Fruit fly (Drosophila melanogaster) whole organism, pupa: ENCODE measurements around the gene Mp.

ENCODE experiments used
- CG10348 ChIP-seq: fragments of 200-800 bp; sonication (Bioruptor generic); IDR thresholded peaks from 2 replicates; pipeline ENCODE4 v1.3.6; 2022; ENCODE audit warnings: missing biosample characterization, missing genetic modification characterization
- CG12605 ChIP-seq: fragments of 200-800 bp; sonication (Bioruptor generic); IDR thresholded peaks from 2 replicates; pipeline ENCODE4 v1.3.6; 2022; ENCODE audit warnings: missing biosample characterization, missing genetic modification characterization
- CG13204 ChIP-seq: fragments of 200-800 bp; sonication (Bioruptor generic); optimal IDR thresholded peaks from 2 replicates; lab custom pipeline; 2018; ENCODE audit warnings: missing biosample characterization, mild to moderate bottlenecking, missing genetic modification characterization, moderate library complexity
- CG14655 ChIP-seq: fragments of 200-800 bp; sonication (Bioruptor generic); optimal IDR thresholded peaks from 3 replicates; lab custom pipeline; 2017; ENCODE audit warnings: mild to moderate bottlenecking, missing biosample characterization, missing genetic modification reagents, missing genetic modification characterization
- CG15710 ChIP-seq: fragments of 200-800 bp; sonication (Bioruptor generic); optimal IDR thresholded peaks from 2 replicates; lab custom pipeline; 2018; ENCODE audit warnings: missing biosample characterization, mild to moderate bottlenecking, missing genetic modification characterization, moderate library complexity
- CG17806 ChIP-seq: fragments of 200-800 bp; sonication (Bioruptor generic); optimal IDR thresholded peaks from 2 replicates; lab custom pipeline; 2018; ENCODE audit warnings: missing biosample characterization, mild to moderate bottlenecking, missing genetic modification characterization, moderate library complexity
- CG32121 ChIP-seq: fragments of 200-800 bp; sonication (Bioruptor generic); IDR thresholded peaks from 2 replicates; pipeline ENCODE4 v1.3.6; 2022; ENCODE audit warnings: missing biosample characterization, missing genetic modification characterization
- CG34367 ChIP-seq: fragments of 200-800 bp; sonication (Bioruptor generic); optimal IDR thresholded peaks from 2 replicates; lab custom pipeline; 2018; ENCODE audit warnings: missing biosample characterization, mild to moderate bottlenecking, missing genetic modification characterization
- CG4496 ChIP-seq: fragments of 200-800 bp; sonication (Bioruptor generic); IDR thresholded peaks from 3 replicates; pipeline ENCODE4 v1.3.6; 2022; ENCODE audit warnings: missing biosample characterization, missing genetic modification characterization
- CG8159 ChIP-seq: fragments of 200-800 bp; sonication (Bioruptor generic); optimal IDR thresholded peaks from 3 replicates; lab custom pipeline; 2018; ENCODE audit warnings: missing biosample characterization, mild to moderate bottlenecking, missing genetic modification characterization, moderate library complexity
- CG8301 ChIP-seq: fragments of 200-800 bp; sonication (Bioruptor generic); optimal IDR thresholded peaks from 2 replicates; lab custom pipeline; 2018; ENCODE audit warnings: missing biosample characterization, mild to moderate bottlenecking, missing genetic modification characterization
- CG9948 ChIP-seq: fragments of 200-800 bp; sonication (Bioruptor generic); optimal IDR thresholded peaks from 2 replicates; lab custom pipeline; 2018; ENCODE audit warnings: missing biosample characterization, mild to moderate bottlenecking, missing genetic modification characterization, moderate library complexity
- D1 ChIP-seq: fragments of 200-800 bp; sonication (Bioruptor generic); optimal IDR thresholded peaks from 2 replicates; lab custom pipeline; 2018; ENCODE audit warnings: missing biosample characterization, mild to moderate bottlenecking, missing genetic modification characterization, moderate library complexity
- EcR ChIP-seq: fragments of 200-800 bp; sonication (Bioruptor generic); optimal IDR thresholded peaks from 3 replicates; lab custom pipeline; 2019; ENCODE audit warnings: missing biosample characterization, missing genetic modification characterization, mild to moderate bottlenecking, moderate library complexity, missing genetic modification reagents
- Ets98B ChIP-seq: fragments of 200-800 bp; sonication (Bioruptor generic); IDR thresholded peaks from 2 replicates; pipeline ENCODE4 v1.3.6; 2022; ENCODE audit warnings: missing biosample characterization, missing genetic modification characterization
- Pif1A ChIP-seq: fragments of 200-800 bp; sonication (Bioruptor generic); optimal IDR thresholded peaks from 3 replicates; lab custom pipeline; 2016; ENCODE audit warnings: missing biosample characterization, missing genetic modification characterization
- Pif1B ChIP-seq: fragments of 200-800 bp; sonication (Bioruptor generic); optimal IDR thresholded peaks from 3 replicates; lab custom pipeline; 2016; ENCODE audit warnings: missing biosample characterization, missing genetic modification characterization
- Snoo ChIP-seq: fragments of 200-800 bp; sonication (Bioruptor generic); optimal IDR thresholded peaks from 3 replicates; lab custom pipeline; 2017; ENCODE audit warnings: missing biosample characterization, mild to moderate bottlenecking, missing genetic modification characterization, inconsistent platforms
- fd96Ca ChIP-seq: fragments of 200-800 bp; sonication (Bioruptor generic); IDR thresholded peaks from 3 replicates; pipeline ENCODE4 v1.3.6; 2022; ENCODE audit warnings: missing biosample characterization, missing genetic modification characterization
- gl ChIP-seq: fragments of 200-800 bp; sonication (Bioruptor generic); optimal IDR thresholded peaks from 2 replicates; lab custom pipeline; 2018; ENCODE audit warnings: missing biosample characterization, mild to moderate bottlenecking, missing genetic modification characterization
- rn ChIP-seq: fragments of 200-800 bp; sonication (Bioruptor generic); IDR thresholded peaks from 2 replicates; pipeline ENCODE4 v1.3.6; 2022; ENCODE audit warnings: missing biosample characterization, missing genetic modification characterization

The Mp gene

dm6 chr3L:6971298-6971697 lies 27.3 kb upstream of the Mp start:
- TF ChIP-seq Pif1B: no peak
- TF ChIP-seq CG34367 (tag; lab: Kevin White, UChicago): no peak
- no peak for TF ChIP-seq D1 (tag; lab: Kevin White, UChicago)

dm6 chr3L:6972367-6972766 lies 26.3 kb upstream of the Mp start, which contains the start of gene CG10063:
Gene CG10063, minus strand, starts transcription at chr3L:6972467.
- TF ChIP-seq Pif1B (no peak), CG14655 (GFP tag; lab: Kevin White, UChicago) (no peak), CG15710 (no peak), CG4496 (no peak), rn (no peak), CG8301 (tag; lab: Kevin White, UChicago) (no peak), gl (no peak), CG17806 (tag; lab: Kevin White, UChicago) (no peak), EcR (GFP tag; lab: Kevin White, UChicago) (no peak), CG32121 (GFP tag; lab: Robert Waterston, UW) (no peak), Pif1A (GFP tag; lab: Kevin White, UChicago) (no peak), Ets98B (GFP tag; lab: Robert Waterston, UW) (no peak), CG12605 (GFP tag; lab: Robert Waterston, UW) (no peak), fd96Ca (GFP tag; lab: Robert Waterston, UW) (no peak), CG13204 (GFP tag; lab: Kevin White, UChicago) (no peak), Snoo (tag; lab: Kevin White, UChicago) (no peak), CG9948 (no peak)
- TF ChIP-seq, all 21 proteins: peak for 0

- no peak for TF ChIP-seq CG8159 (tag; lab: Kevin White, UChicago)
Observed at dm6 chr3L:6975875-6976274, 22.8 kb upstream of the Mp start.

dm6 chr3L:6976601-6977140 lies 22.0 kb upstream of the Mp start:
- TF ChIP-seq CG12605 (GFP tag; lab: Robert Waterston, UW) (no peak), CG8159 (tag; lab: Kevin White, UChicago) (no peak), gl (no peak), CG32121 (GFP tag; lab: Robert Waterston, UW) (no peak), rn (no peak), Pif1B (no peak), CG4496 (no peak), CG34367 (tag; lab: Kevin White, UChicago) (no peak)

dm6 chr3L:6977391-6977790 lies 21.3 kb upstream of the Mp start:
- TF ChIP-seq CG32121 (GFP tag; lab: Robert Waterston, UW) (peak; percentile 83), gl (peak; percentile 8), CG14655 (GFP tag; lab: Kevin White, UChicago) (peak; percentile 76), CG13204 (GFP tag; lab: Kevin White, UChicago) (no peak), CG17806 (tag; lab: Kevin White, UChicago) (peak; percentile 67), CG8301 (tag; lab: Kevin White, UChicago) (peak; percentile 59), CG34367 (tag; lab: Kevin White, UChicago) (peak; percentile 38), Ets98B (GFP tag; lab: Robert Waterston, UW) (peak; percentile 69), EcR (GFP tag; lab: Kevin White, UChicago) (peak; percentile 25), D1 (tag; lab: Kevin White, UChicago) (no peak), rn (peak; percentile 72), Snoo (tag; lab: Kevin White, UChicago) (peak; percentile 75), CG9948 (peak; percentile 65), CG8159 (tag; lab: Kevin White, UChicago) (peak; percentile 75), Pif1A (GFP tag; lab: Kevin White, UChicago) (peak; percentile 41), CG15710 (peak; percentile 64), fd96Ca (GFP tag; lab: Robert Waterston, UW) (peak; percentile 78), CG10348 (GFP tag; lab: Robert Waterston, UW) (no peak), Pif1B (peak; percentile 36), CG12605 (GFP tag; lab: Robert Waterston, UW) (peak; percentile 76; the same call in 1 of the 2 replicates), CG4496 (peak; percentile 71)
- TF ChIP-seq, all 21 proteins: peak for 18

- TF ChIP-seq Pif1A (GFP tag; lab: Kevin White, UChicago) (peak; percentile 36), CG14655 (GFP tag; lab: Kevin White, UChicago) (peak; percentile 50), fd96Ca (GFP tag; lab: Robert Waterston, UW) (0 out of 3 replicates have a peak, but pooled peaks have one; percentile 16), CG12605 (GFP tag; lab: Robert Waterston, UW) (0 out of 2 replicates have a peak, but pooled peaks have one; percentile 12), CG32121 (GFP tag; lab: Robert Waterston, UW) (peak; percentile 75), Ets98B (GFP tag; lab: Robert Waterston, UW) (no peak), CG8301 (tag; lab: Kevin White, UChicago) (peak; percentile 54), EcR (GFP tag; lab: Kevin White, UChicago) (no peak), CG8159 (tag; lab: Kevin White, UChicago) (peak; percentile 40), rn (peak; percentile 48; the same call in 1 of the 2 replicates), CG10348 (GFP tag; lab: Robert Waterston, UW) (no peak), CG15710 (peak; percentile 8), CG4496 (peak; percentile 49; the same call in 2 of the 3 replicates)
Observed at dm6 chr3L:6978030-6978683, 20.5 kb upstream of the Mp start.
